Worm (Caenorhabditis elegans): Measurements from ENCODE around the gene srx-10.

srx-10 gene

ce11 chrV:13946385-13947019 lies at the start of gene srx-10, which contains the start of gene clec-226:
Gene srx-10, minus strand, starts transcription at chrV:13946485.
Gene clec-226, plus strand, starts transcription at chrV:13946969.
- no peak for TF ChIP-seq skn-1 (tag; optimal IDR thresholded peaks at IDR 0.05)
- no peak for TF ChIP-seq isw-1 (GFP tag; IDR thresholded peaks at IDR 0.05)
- no peak for TF ChIP-seq Y116A8C.19 (tag; optimal IDR thresholded peaks at IDR 0.05; ENCODE audit: borderline replicate concordance)
- TF ChIP-seq blmp-1 (tag; optimal IDR thresholded peaks at IDR 0.05) = no peak
- TF ChIP-seq mep-1 (tag; optimal IDR thresholded peaks at IDR 0.05) = no peak
- TF ChIP-seq lin-13 (GFP tag; optimal IDR thresholded peaks at IDR 0.05) = no peak
- TF ChIP-seq zag-1 (tag; optimal IDR thresholded peaks at IDR 0.05) = no peak
- TF ChIP-seq zip-4 (GFP tag; optimal IDR thresholded peaks at IDR 0.05) = no peak
- TF ChIP-seq lir-3 (tag; optimal IDR thresholded peaks at IDR 0.05; ENCODE audit: poor library complexity) = no peak
- no peak for TF ChIP-seq unc-30 (tag; optimal IDR thresholded peaks at IDR 0.05)

- peak; percentile 47 for TF ChIP-seq nhr-47 (tag; optimal IDR thresholded peaks at IDR 0.05)
- no peak for TF ChIP-seq mdl-1 (tag; optimal IDR thresholded peaks at IDR 0.05)
- no peak for TF ChIP-seq nhr-237 (tag; optimal IDR thresholded peaks at IDR 0.05)
- TF ChIP-seq lin-39 (tag; optimal IDR thresholded peaks at IDR 0.05) = no peak
- TF ChIP-seq pax-3 (tag; optimal IDR thresholded peaks at IDR 0.05) = peak; percentile 86
- peak; percentile 37 for TF ChIP-seq fkh-8 (tag; optimal IDR thresholded peaks at IDR 0.05)
- TF ChIP-seq pag-3 (tag; optimal IDR thresholded peaks at IDR 0.05; ENCODE audit: borderline replicate concordance, insufficient read depth) = no peak
- peak; percentile 59 for TF ChIP-seq dsc-1 (tag; optimal IDR thresholded peaks at IDR 0.05)
- no peak for TF ChIP-seq ceh-90 (tag; optimal IDR thresholded peaks at IDR 0.05)
- TF ChIP-seq blmp-1 (tag; optimal IDR thresholded peaks at IDR 0.05) = no peak
- TF ChIP-seq sox-4 (tag; optimal IDR thresholded peaks at IDR 0.05) = peak; percentile 19
- TF ChIP-seq nhr-71 (tag; optimal IDR thresholded peaks at IDR 0.05) = peak; percentile 12
Measured at ce11 chrV:13993478-13993877, 47.2 kb upstream of the srx-10 start.

- TF ChIP-seq sptf-1 (tag; optimal IDR thresholded peaks at IDR 0.05) (no peak), nhr-47 (tag; optimal IDR thresholded peaks at IDR 0.05) (peak; percentile 40), grh-1 (GFP tag; IDR thresholded peaks at IDR 0.05) (no peak), hpl-2 (GFP tag; optimal IDR thresholded peaks at IDR 0.05) (no peak), F16B12.6 (tag; optimal IDR thresholded peaks at IDR 0.05) (no peak), lin-14 (GFP tag; optimal IDR thresholded peaks at IDR 0.05) (no peak), ceh-8 (GFP tag; optimal IDR thresholded peaks at IDR 0.05) (no peak), snu-23 (GFP tag; optimal IDR thresholded peaks at IDR 0.05) (no peak), alr-1 (tag; optimal IDR thresholded peaks at IDR 0.05; ENCODE audit: borderline replicate concordance) (no peak), C04F5.9 (tag; optimal IDR thresholded peaks at IDR 0.05) (no peak), efl-1 (optimal IDR thresholded peaks at IDR 0.05) (no peak), efl-1 (GFP tag; optimal IDR thresholded peaks at IDR 0.05 in 1 of 2) (no peak), isw-1 (GFP tag; IDR thresholded peaks at IDR 0.05) (no peak), zip-4 (GFP tag; optimal IDR thresholded peaks at IDR 0.05) (no peak), dsc-1 (tag; optimal IDR thresholded peaks at IDR 0.05) (peak; percentile 66), fos-1 (tag; optimal IDR thresholded peaks at IDR 0.05) (no peak), efl-3 (GFP tag; optimal IDR thresholded peaks at IDR 0.05) (no peak), elt-3 (tag; optimal IDR thresholded peaks at IDR 0.05) (no peak), aly-2 (tag; optimal IDR thresholded peaks at IDR 0.05) (no peak), nhr-84 (tag; optimal IDR thresholded peaks at IDR 0.05) (no peak), mab-9 (GFP tag; IDR thresholded peaks at IDR 0.05) (no peak), egl-27 (tag; optimal IDR thresholded peaks at IDR 0.05) (no peak), nhr-76 (tag; optimal IDR thresholded peaks at IDR 0.05) (no peak), irx-1 (tag; optimal IDR thresholded peaks at IDR 0.05) (no peak), sox-4 (tag; optimal IDR thresholded peaks at IDR 0.05) (no peak), pag-3 (tag; optimal IDR thresholded peaks at IDR 0.05; ENCODE audit: borderline replicate concordance, insufficient read depth) (no peak), nhr-71 (tag; optimal IDR thresholded peaks at IDR 0.05) (peak; percentile 23), ceh-88 (GFP tag; IDR thresholded peaks at IDR 0.05) (no peak), nhr-11 (tag; optimal IDR thresholded peaks at IDR 0.05) (no peak), aha-1 (tag; optimal IDR thresholded peaks at IDR 0.05) (no peak), pax-3 (tag; optimal IDR thresholded peaks at IDR 0.05) (peak; percentile 66), nhr-77 (tag; optimal IDR thresholded peaks at IDR 0.05) (no peak), lsy-2 (tag; optimal IDR thresholded peaks at IDR 0.05) (no peak), fkh-8 (tag; optimal IDR thresholded peaks at IDR 0.05) (peak; percentile 33), nhr-237 (tag; optimal IDR thresholded peaks at IDR 0.05) (no peak), snpc-4 (tag; optimal IDR thresholded peaks at IDR 0.05) (no peak), nhr-19 (GFP tag; conservative IDR thresholded peaks at IDR 0.05) (no peak), ceh-90 (tag; optimal IDR thresholded peaks at IDR 0.05) (no peak)
Measured at ce11 chrV:13992485-13992884, 46.2 kb upstream of the srx-10 start, which contains the start of gene droe-4. Gene droe-4, plus strand, starts transcription at chrV:13992656.
